Fruit fly (Drosophila melanogaster): ENCODE measurements around the gene mura.

- TF ChIP-seq Sox102F (GFP tag; optimal IDR thresholded peaks at IDR 0.05) (no peak), Hr38 (GFP tag; optimal IDR thresholded peaks at IDR 0.05) (no peak), CG16779 (tag; optimal IDR thresholded peaks at IDR 0.05) (no peak), CG34406 (GFP tag; optimal IDR thresholded peaks at IDR 0.05) (no peak), spab (GFP tag; optimal IDR thresholded peaks at IDR 0.05) (no peak), ss (GFP tag; optimal IDR thresholded peaks at IDR 0.05) (no peak), CG10631 (GFP tag; optimal IDR thresholded peaks at IDR 0.05) (peak; percentile 54), CG10669 (GFP tag; optimal IDR thresholded peaks at IDR 0.05) (no peak)
Measured at dm6 chr3R:9555334-9555974, 3.8 kb upstream of the mura start, which contains the start of the genes CG9386 and BckdhA.
